Fruit fly (Drosophila melanogaster) ovary, adult (tissue): ENCODE results near the gene CG6962.

Source experiments
- CG17801 ChIP-seq: fragments of 200-800 bp; optimal IDR thresholded peaks from 2 replicates; lab custom pipeline; 2019; ENCODE audit warnings: missing biosample characterization, mild to moderate bottlenecking, missing genetic modification characterization, moderate library complexity; ENCODE audit not compliant: partially characterized antibody

Gene CG6962

dm6 chr3R:11868562-11868961 lies 13.8 kb downstream of the CG6962 start:
- TF ChIP-seq CG17801 = no peak

dm6 chr3R:11865132-11865531 lies 17.2 kb downstream of the CG6962 start:
- no peak for TF ChIP-seq CG17801

dm6 chr3R:11859534-11860254 lies 22.6 kb downstream of the CG6962 start:
- no peak for TF ChIP-seq CG17801

dm6 chr3R:11859103-11859502 lies 23.2 kb downstream of the CG6962 start:
- no peak for TF ChIP-seq CG17801

dm6 chr3R:11856295-11856694 lies 26.0 kb downstream of the CG6962 start:
- no peak for TF ChIP-seq CG17801

- TF ChIP-seq CG17801 = no peak
These were observed 27.2 kb downstream of the CG6962 start for dm6 chr3R:11855156-11855555.

- TF ChIP-seq CG17801 = no peak
These were observed 30.4 kb downstream of the CG6962 start for dm6 chr3R:11851939-11852338.

- TF ChIP-seq CG17801 = peak; percentile 92
These were observed 31.1 kb downstream of the CG6962 start for dm6 chr3R:11850917-11851897.

- TF ChIP-seq CG17801 = peak; percentile 13
These were observed 32.7 kb downstream of the CG6962 start for dm6 chr3R:11849378-11850249.

dm6 chr3R:11847379-11847778 lies 35.0 kb downstream of the CG6962 start:
- no peak for TF ChIP-seq CG17801

- TF ChIP-seq CG17801 = no peak
These were observed 48.9 kb downstream of the CG6962 start for dm6 chr3R:11833406-11833805.

- TF ChIP-seq CG17801 = no peak
These were observed 51.4 kb downstream of the CG6962 start for dm6 chr3R:11830757-11831586.
